Fruit fly (Drosophila melanogaster) whole organism, prepupa: ENCODE measurements around the gene BCAS2.

Experiments used
- CG10669 ChIP-seq: fragments of 200-800 bp; sonication (Bioruptor generic); optimal IDR thresholded peaks from 3 replicates; lab custom pipeline; 2018; ENCODE audit warnings: missing biosample characterization, mild to moderate bottlenecking, missing genetic modification characterization, moderate library complexity
- CG4318 ChIP-seq: fragments of 200-800 bp; sonication (Bioruptor generic); optimal IDR thresholded peaks from 3 replicates; lab custom pipeline; 2017; ENCODE audit warnings: missing biosample characterization, mild to moderate bottlenecking, missing genetic modification characterization
- CG6276 ChIP-seq: fragments of 200-800 bp; sonication (Bioruptor generic); optimal IDR thresholded peaks from 2 replicates; lab custom pipeline; 2017; ENCODE audit warnings: missing biosample characterization, mild to moderate bottlenecking, missing genetic modification characterization
- CG6792 ChIP-seq: fragments of 200-800 bp; sonication (Bioruptor generic); optimal IDR thresholded peaks from 3 replicates; lab custom pipeline; 2016; ENCODE audit warnings: missing biosample characterization, missing genetic modification characterization
- CG8319 ChIP-seq: fragments of 200-800 bp; sonication (Bioruptor generic); optimal IDR thresholded peaks from 3 replicates; lab custom pipeline; 2016; ENCODE audit warnings: missing biosample characterization, missing genetic modification characterization
- Hr39 ChIP-seq: fragments of 200-800 bp; sonication (Bioruptor generic); optimal IDR thresholded peaks from 2 replicates; lab custom pipeline; 2016; ENCODE audit warnings: missing biosample characterization, missing genetic modification characterization
- Met ChIP-seq: fragments of 200-800 bp; sonication (Bioruptor generic); optimal IDR thresholded peaks from 3 replicates; lab custom pipeline; 2016; ENCODE audit warnings: missing biosample characterization, missing genetic modification characterization
- OdsH ChIP-seq: fragments of 200-800 bp; sonication (Bioruptor generic); optimal IDR thresholded peaks from 3 replicates; lab custom pipeline; 2016; ENCODE audit warnings: missing biosample characterization, missing genetic modification characterization
- Sox102F ChIP-seq: fragments of 200-800 bp; sonication (Bioruptor generic); optimal IDR thresholded peaks from 2 replicates; lab custom pipeline; 2016; ENCODE audit warnings: missing biosample characterization, mild to moderate bottlenecking, missing genetic modification characterization
- acj6 ChIP-seq: fragments of 200-800 bp; sonication (Bioruptor generic); optimal IDR thresholded peaks from 3 replicates; lab custom pipeline; 2016; ENCODE audit warnings: missing biosample characterization, missing genetic modification characterization
- fd85E ChIP-seq: fragments of 200-800 bp; sonication (Bioruptor generic); optimal IDR thresholded peaks from 3 replicates; lab custom pipeline; 2016; ENCODE audit warnings: missing biosample characterization, missing genetic modification characterization
- lz ChIP-seq: fragments of 200-800 bp; sonication (Bioruptor generic); optimal IDR thresholded peaks from 3 replicates; lab custom pipeline; 2016; ENCODE audit warnings: missing biosample characterization, missing genetic modification characterization
- ss ChIP-seq, 2 experiments: fragments of 200-800 bp; sonication (Bioruptor generic); optimal IDR thresholded peaks; 2 replicates in 1 of 2; 3 replicates in 1 of 2; lab custom pipeline; 2017 to 2018; ENCODE audit warnings: mild to moderate bottlenecking in 2 of 2, missing biosample characterization in 2 of 2, missing genetic modification characterization in 2 of 2, moderate library complexity in 1 of 2
- topi ChIP-seq: fragments of 200-800 bp; sonication (Bioruptor generic); optimal IDR thresholded peaks from 3 replicates; lab custom pipeline; 2016; ENCODE audit warnings: missing biosample characterization, missing genetic modification characterization

DNA sequence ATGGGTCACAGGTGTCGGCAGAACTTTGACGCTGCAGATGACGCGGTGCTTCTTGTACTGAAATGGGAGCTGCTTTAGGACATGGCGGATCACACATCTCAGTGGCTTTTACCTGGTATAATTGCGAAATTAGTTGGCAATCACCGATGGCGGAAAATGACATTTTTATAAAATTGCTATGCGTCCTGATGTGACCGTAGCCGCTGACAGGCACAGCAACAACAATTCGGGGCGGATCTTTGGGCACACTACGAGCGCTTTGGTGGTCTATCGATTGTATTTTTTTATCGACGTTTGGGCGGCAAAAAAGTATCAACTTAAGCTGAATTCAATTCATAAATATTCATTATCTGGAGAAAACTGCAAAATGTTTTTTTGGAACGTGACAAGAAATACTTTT is 31.7 kb upstream of the BCAS2 start, which contains the start of gene CG4951:
- TF ChIP-seq CG6792 (GFP tag; lab: Kevin White, UChicago) (no peak), CG8319 (GFP tag; lab: Kevin White, UChicago) (no peak), CG10669 (no peak), acj6 (no peak), CG4318 (GFP tag; lab: Kevin White, UChicago) (no peak), CG6276 (GFP tag; lab: Kevin White, UChicago) (no peak), lz (GFP tag; lab: Kevin White, UChicago) (no peak), Met (GFP tag; lab: Kevin White, UChicago) (no peak), fd85E (no peak), OdsH (no peak), topi (GFP tag; lab: Kevin White, UChicago) (no peak), Sox102F (GFP tag; lab: Kevin White, UChicago) (no peak), ss (GFP tag; optimal IDR thresholded peaks at IDR 0.05; lab: Kevin White, UChicago) (no peak), Hr39 (GFP tag; lab: Kevin White, UChicago) (no peak)
